Fruit fly (Drosophila melanogaster) whole organism, embryonic: Measurements from ENCODE around the gene Pmm2.

Experiments
- B-H2 ChIP-seq: fragments of 200-800 bp; sonication (Bioruptor generic); optimal IDR thresholded peaks from 2 replicates; lab custom pipeline; 2018; ENCODE audit warnings: missing biosample characterization, mild to moderate bottlenecking, missing genetic modification characterization
- Bgb ChIP-seq: fragments of 200-800 bp; sonication (Bioruptor generic); IDR thresholded peaks from 2 replicates; pipeline ENCODE4 v1.3.6; 2022; ENCODE audit warnings: missing biosample characterization, missing genetic modification characterization; ENCODE audit not compliant: partially characterized antibody
- CG10321 ChIP-seq: fragments of 200-800 bp; sonication (Bioruptor generic); IDR thresholded peaks from 2 replicates; pipeline ENCODE4 v1.3.6; 2022; ENCODE audit warnings: missing biosample characterization, missing genetic modification characterization
- CG10979 ChIP-seq: fragments of 200-800 bp; sonication (Bioruptor generic); optimal IDR thresholded peaks from 2 replicates; lab custom pipeline; 2018; ENCODE audit warnings: missing biosample characterization, mild to moderate bottlenecking, missing genetic modification characterization, moderate library complexity
- CG13424 ChIP-seq: fragments of 200-800 bp; sonication (Bioruptor generic); optimal IDR thresholded peaks from 2 replicates; lab custom pipeline; 2019; ENCODE audit warnings: missing biosample characterization, mild to moderate bottlenecking, missing genetic modification characterization, moderate library complexity
- CG13894 ChIP-seq: fragments of 200-800 bp; sonication (Bioruptor generic); optimal IDR thresholded peaks from 3 replicates; lab custom pipeline; 2018; ENCODE audit warnings: missing biosample characterization, mild to moderate bottlenecking, missing genetic modification characterization, moderate library complexity
- CG14860 ChIP-seq: fragments of 200-800 bp; sonication (Bioruptor generic); IDR thresholded peaks from 3 replicates; pipeline ENCODE4 v1.3.6; 2022; ENCODE audit warnings: missing biosample characterization, missing genetic modification characterization; ENCODE audit not compliant: partially characterized antibody
- CG15601 ChIP-seq: fragments of 200-800 bp; sonication (Bioruptor generic); optimal IDR thresholded peaks from 3 replicates; lab custom pipeline; 2019; ENCODE audit warnings: missing biosample characterization, mild to moderate bottlenecking, missing genetic modification characterization, moderate library complexity
- CG16779 ChIP-seq: fragments of 200-800 bp; sonication (Bioruptor generic); IDR thresholded peaks from 2 replicates; pipeline ENCODE4 v1.3.6; 2022; ENCODE audit warnings: missing biosample characterization, missing genetic modification characterization
- CG17186 ChIP-seq: fragments of 200-800 bp; sonication (Bioruptor generic); optimal IDR thresholded peaks from 3 replicates; lab custom pipeline; 2017; ENCODE audit warnings: missing biosample characterization, missing genetic modification reagents, missing genetic modification characterization
- CG18262 ChIP-seq: fragments of 200-800 bp; optimal IDR thresholded peaks from 3 replicates; lab custom pipeline; 2019; ENCODE audit warnings: missing biosample characterization, mild to moderate bottlenecking, missing genetic modification characterization, moderate library complexity
- CG18619 ChIP-seq: fragments of 200-800 bp; sonication (Bioruptor generic); optimal IDR thresholded peaks from 3 replicates; lab custom pipeline; 2017; ENCODE audit warnings: missing biosample characterization, mild to moderate bottlenecking, missing genetic modification characterization
- CG2116 ChIP-seq: fragments of 200-800 bp; sonication (Bioruptor generic); optimal IDR thresholded peaks from 3 replicates; lab custom pipeline; 2018; ENCODE audit warnings: missing biosample characterization, mild to moderate bottlenecking, missing genetic modification characterization
- CG31388 ChIP-seq: fragments of 200-800 bp; sonication (Bioruptor generic); optimal IDR thresholded peaks from 2 replicates; lab custom pipeline; 2016; ENCODE audit warnings: missing biosample characterization, missing genetic modification characterization
- CG4730 ChIP-seq: fragments of 200-800 bp; sonication (Bioruptor generic); IDR thresholded peaks from 2 replicates; pipeline ENCODE4 v1.3.6; 2022; ENCODE audit warnings: missing biosample characterization, missing genetic modification characterization
- CG6765 ChIP-seq: fragments of 200-800 bp; sonication (Bioruptor generic); optimal IDR thresholded peaks from 3 replicates; lab custom pipeline; 2017; ENCODE audit warnings: missing biosample characterization, mild to moderate bottlenecking, missing genetic modification characterization
- Chrac-16 ChIP-seq: fragments of 200-800 bp; sonication (Bioruptor generic); optimal IDR thresholded peaks from 3 replicates; lab custom pipeline; 2016; ENCODE audit warnings: missing biosample characterization, missing genetic modification characterization
- Dip2 ChIP-seq: fragments of 200-800 bp; sonication (Bioruptor generic); IDR thresholded peaks from 2 replicates; pipeline ENCODE4 v1.3.6; 2022; ENCODE audit warnings: missing biosample characterization, missing genetic modification characterization
- Doc2 ChIP-seq: fragments of 200-800 bp; sonication (Bioruptor generic); IDR thresholded peaks from 2 replicates; pipeline ENCODE4 v1.3.6; 2022; ENCODE audit warnings: missing biosample characterization, missing genetic modification characterization
- Ets97D ChIP-seq: fragments of 200-800 bp; sonication (Bioruptor generic); optimal IDR thresholded peaks from 3 replicates; lab custom pipeline; 2016; ENCODE audit warnings: missing biosample characterization, missing genetic modification characterization
- Fer2 ChIP-seq: fragments of 200-800 bp; sonication (Bioruptor generic); optimal IDR thresholded peaks from 2 replicates; lab custom pipeline; 2018; ENCODE audit warnings: missing biosample characterization, mild to moderate bottlenecking, missing genetic modification characterization, moderate library complexity
- Fer3 ChIP-seq: fragments of 200-800 bp; sonication (Bioruptor generic); optimal IDR thresholded peaks from 2 replicates; lab custom pipeline; 2018; ENCODE audit warnings: missing biosample characterization, mild to moderate bottlenecking, missing genetic modification characterization, moderate library complexity
- HLH3B ChIP-seq: fragments of 200-800 bp; sonication (Bioruptor generic); IDR thresholded peaks from 2 replicates; pipeline ENCODE4 v1.3.6; 2022; ENCODE audit warnings: missing biosample characterization, missing genetic modification characterization
- Hr51 ChIP-seq, 2 experiments: fragments of 200-800 bp; sonication (Bioruptor generic); optimal IDR thresholded peaks; 2 replicates in 1 of 2; 3 replicates in 1 of 2; lab custom pipeline; 2016 to 2018; ENCODE audit warnings: missing biosample characterization in 2 of 2, missing genetic modification characterization in 2 of 2, mild to moderate bottlenecking in 1 of 2, moderate library complexity in 1 of 2
- Opbp ChIP-seq: fragments of 200-800 bp; sonication (Bioruptor generic); IDR thresholded peaks from 3 replicates; pipeline ENCODE4 v1.3.6; 2022; ENCODE audit warnings: missing biosample characterization, missing genetic modification characterization; ENCODE audit not compliant: partially characterized antibody
- Pdp1 ChIP-seq, 2 experiments: fragments of 200-800 bp; sonication (Bioruptor generic); optimal IDR thresholded peaks; 3 replicates each; lab custom pipeline; 2016; ENCODE audit warnings: missing biosample characterization in 2 of 2, missing genetic modification characterization in 2 of 2, mild to moderate bottlenecking in 1 of 2, moderate library complexity in 1 of 2
- Ptx1 ChIP-seq: fragments of 200-800 bp; sonication (Bioruptor generic); IDR thresholded peaks from 2 replicates; pipeline ENCODE4 v1.3.6; 2022; ENCODE audit warnings: missing biosample characterization, missing genetic modification characterization
- Side ChIP-seq: fragments of 200-800 bp; sonication (Bioruptor generic); optimal IDR thresholded peaks from 2 replicates; lab custom pipeline; 2016; ENCODE audit warnings: missing biosample characterization, missing genetic modification characterization
- Sox100B ChIP-seq: fragments of 200-800 bp; sonication (Bioruptor generic); optimal IDR thresholded peaks from 3 replicates; lab custom pipeline; 2018; ENCODE audit warnings: missing biosample characterization, mild to moderate bottlenecking, missing genetic modification characterization
- Vsx1 ChIP-seq: fragments of 200-800 bp; sonication (Bioruptor generic); optimal IDR thresholded peaks from 2 replicates; lab custom pipeline; 2017; ENCODE audit warnings: missing biosample characterization, mild to moderate bottlenecking, missing genetic modification characterization, missing genetic modification reagents
- disco-r ChIP-seq: fragments of 200-800 bp; sonication (Bioruptor generic); optimal IDR thresholded peaks from 2 replicates; lab custom pipeline; 2016; ENCODE audit warnings: missing biosample characterization, missing genetic modification characterization
- esg ChIP-seq: fragments of 200-800 bp; sonication (Bioruptor generic); conservative IDR thresholded peaks from 2 replicates; pipeline ENCODE4 v1.3.6; 2022; ENCODE audit warnings: missing biosample characterization, missing genetic modification characterization
- ewg ChIP-seq: fragments of 200-800 bp; sonication (Bioruptor generic); optimal IDR thresholded peaks from 3 replicates; lab custom pipeline; 2017; ENCODE audit warnings: mild to moderate bottlenecking, missing biosample characterization, missing genetic modification reagents, missing genetic modification characterization
- fd96Cb ChIP-seq: fragments of 200-800 bp; sonication (Bioruptor generic); optimal IDR thresholded peaks from 2 replicates; lab custom pipeline; 2018; ENCODE audit warnings: missing biosample characterization, mild to moderate bottlenecking, missing genetic modification characterization, moderate library complexity
- gfzf ChIP-seq: fragments of 200-800 bp; sonication (Bioruptor generic); optimal IDR thresholded peaks from 2 replicates; lab custom pipeline; 2016; ENCODE audit warnings: missing biosample characterization, mild to moderate bottlenecking, missing genetic modification characterization, moderate library complexity
- lov ChIP-seq, 2 experiments: fragments of 200-800 bp in 1 of 2; fragments of >200 bp in 1 of 2; sonication (Bioruptor generic) in 1 of 2; IDR thresholded peaks in 1 of 2; optimal IDR thresholded peaks in 1 of 2; 2 replicates in 1 of 2; 3 replicates in 1 of 2; pipeline versions ENCODE4 v1.3.6 to Lab custom; 2017 to 2022; ENCODE audit warnings: missing biosample characterization in 1 of 2, missing genetic modification characterization in 1 of 2
- mam ChIP-seq: fragments of 200-800 bp; sonication (Bioruptor generic); optimal IDR thresholded peaks from 3 replicates; lab custom pipeline; 2016; ENCODE audit warnings: missing biosample characterization, missing genetic modification characterization
- nerfin-1 ChIP-seq: fragments of 200-800 bp; sonication (Bioruptor generic); optimal IDR thresholded peaks from 3 replicates; lab custom pipeline; 2019; ENCODE audit warnings: missing biosample characterization, mild to moderate bottlenecking, missing genetic modification characterization, moderate library complexity
- pan ChIP-seq, 4 experiments: fragments of >200 bp in 3 of 4; fragments of 200-800 bp in 1 of 4; sonication (Bioruptor generic) in 1 of 4; optimal IDR thresholded peaks in 3 of 4; IDR thresholded peaks in 1 of 4; 2 replicates each; pipeline versions ENCODE4 v1.3.6 to Lab custom; 2017 to 2022; ENCODE audit warnings: missing biosample characterization in 2 of 4, missing genetic modification characterization in 2 of 4, mixed read lengths in 1 of 4
- psq ChIP-seq: fragments of 200-800 bp; sonication (Bioruptor generic); optimal IDR thresholded peaks from 2 replicates; lab custom pipeline; 2017; ENCODE audit warnings: missing biosample characterization, missing genetic modification characterization
- sisA ChIP-seq: fragments of 200-800 bp; sonication (Bioruptor generic); IDR thresholded peaks from 2 replicates; pipeline ENCODE4 v1.3.6; 2022; ENCODE audit warnings: missing biosample characterization, missing genetic modification characterization
- sob ChIP-seq: fragments of 200-800 bp; sonication (Bioruptor generic); IDR thresholded peaks from 2 replicates; pipeline ENCODE4 v1.3.6; 2022; ENCODE audit warnings: missing biosample characterization, missing genetic modification characterization
- tap ChIP-seq: fragments of 200-800 bp; optimal IDR thresholded peaks from 3 replicates; lab custom pipeline; 2019; ENCODE audit warnings: missing biosample characterization, mild to moderate bottlenecking, missing genetic modification characterization, moderate library complexity
- tin ChIP-seq: fragments of 200-800 bp; sonication (Bioruptor generic); optimal IDR thresholded peaks from 3 replicates; lab custom pipeline; 2016; ENCODE audit warnings: missing biosample characterization, missing genetic modification characterization
- unpg ChIP-seq: fragments of 200-800 bp; sonication (Bioruptor generic); optimal IDR thresholded peaks from 3 replicates; lab custom pipeline; 2018; ENCODE audit warnings: missing biosample characterization, mild to moderate bottlenecking, missing genetic modification characterization, moderate library complexity
- zen ChIP-seq: fragments of 200-800 bp; sonication (Bioruptor generic); optimal IDR thresholded peaks from 3 replicates; lab custom pipeline; 2018; ENCODE audit warnings: missing biosample characterization, mild to moderate bottlenecking, missing genetic modification characterization, moderate library complexity

Pmm2 gene

DNA sequence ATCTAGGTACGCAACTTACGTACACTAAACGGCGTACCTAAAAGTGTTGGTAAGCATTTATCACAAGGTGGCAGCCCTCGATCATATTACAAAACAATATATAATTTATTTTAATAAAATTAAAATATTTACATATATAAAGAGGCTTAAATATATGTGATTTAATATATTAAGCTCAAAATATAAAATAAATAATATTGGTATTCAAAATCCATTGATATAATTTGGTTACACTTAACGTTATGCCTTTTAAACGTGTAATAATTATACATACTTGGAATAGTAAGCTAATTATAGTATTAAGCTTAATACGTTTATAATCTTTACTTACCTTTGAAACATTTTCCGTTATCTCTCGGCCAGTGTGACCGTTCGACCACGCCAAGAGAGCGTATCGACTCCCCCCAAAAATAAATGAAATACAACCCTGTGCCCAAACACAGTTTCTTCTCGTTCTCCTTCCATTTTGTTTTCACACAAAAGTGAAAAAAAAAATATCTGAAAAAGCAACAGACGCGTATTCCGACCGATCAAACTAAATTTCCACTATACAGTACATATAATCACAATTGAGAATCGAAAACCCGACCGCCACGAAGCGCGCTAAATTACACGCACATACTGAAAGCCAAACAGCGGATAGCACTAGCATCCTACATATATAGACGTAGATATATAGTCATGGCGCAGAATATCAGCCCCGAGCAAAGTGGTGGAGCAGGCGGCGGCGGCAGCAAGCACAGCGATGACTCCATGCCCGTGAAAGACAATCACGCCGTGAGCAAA is 30.3 kb upstream of the Pmm2 start, which contains the start of the genes CG10646 and vih (continued):
- TF ChIP-seq Doc2 (GFP tag; lab: Robert Waterston, UW) (no peak), psq (GFP tag; lab: Kevin White, UChicago) (peak; percentile 24), unpg (GFP tag; lab: Kevin White, UChicago) (peak; percentile 20), esg (no peak), Opbp (peak; percentile 37; the same call in 1 of the 3 replicates), CG13424 (peak; percentile 61), tap (peak; percentile 4), Pdp1 (GFP tag; optimal IDR thresholded peaks at IDR 0.05; lab: Kevin White, UChicago) (peak in 1 of 2 experiments; percentile 28), ewg (peak; percentile 27), CG31388 (GFP tag; lab: Kevin White, UChicago) (peak; percentile 29), tin (GFP tag; lab: Kevin White, UChicago) (peak; percentile 62), fd96Cb (tag; lab: Kevin White, UChicago) (peak; percentile 13), CG14860 (GFP tag; lab: Robert Waterston, UW) (no peak), CG10321 (no peak), Fer3 (tag; lab: Kevin White, UChicago) (peak; percentile 27), lov (optimal IDR thresholded peaks at IDR 0.05; lab: Kevin White, UChicago) (no peak), lov (GFP tag; IDR thresholded peaks at IDR 0.05; lab: Robert Waterston, UW) (0 out of 3 replicates have a peak, but pooled peaks have one; percentile 26), Sox100B (GFP tag; lab: Kevin White, UChicago) (peak; percentile 68), Fer2 (tag; lab: Kevin White, UChicago) (peak; percentile 28), CG16779 (GFP tag; lab: Robert Waterston, UW) (no peak), Chrac-16 (GFP tag; lab: Kevin White, UChicago) (peak; percentile 40), gfzf (GFP tag; lab: Kevin White, UChicago) (peak; percentile 71), CG17186 (no peak), Side (GFP tag; lab: Kevin White, UChicago) (peak; percentile 33), Hr51 (GFP tag; optimal IDR thresholded peaks at IDR 0.05; lab: Kevin White, UChicago) (peak in 1 of 2 experiments; percentile 49), CG4730 (GFP tag; lab: Robert Waterston, UW) (no peak), nerfin-1 (tag; lab: Kevin White, UChicago) (peak; percentile 21), disco-r (no peak), mam (peak; percentile 45), CG18262 (tag; lab: Kevin White, UChicago) (peak; percentile 60), CG18619 (peak; percentile 21), Ets97D (GFP tag; lab: Kevin White, UChicago) (peak; percentile 88), CG2116 (peak; percentile 99), HLH3B (GFP tag; lab: Robert Waterston, UW) (0 out of 2 replicates have a peak, but pooled peaks have one; percentile 23), CG13894 (tag; lab: Kevin White, UChicago) (peak; percentile 18), sob (GFP tag; lab: Robert Waterston, UW) (peak; percentile 7; the same call in 1 of the 2 replicates), CG15601 (tag; lab: Kevin White, UChicago) (peak; percentile 21), CG6765 (GFP tag; lab: Kevin White, UChicago) (peak; percentile 17), zen (peak; percentile 43), B-H2 (GFP tag; lab: Kevin White, UChicago) (peak; percentile 39), Ptx1 (GFP tag; lab: Robert Waterston, UW) (peak; percentile 39; the same call in 1 of the 2 replicates), pan (optimal IDR thresholded peaks at IDR 0.05; lab: Kevin White, UChicago) (no peak), pan (GFP tag; optimal IDR thresholded peaks at IDR 0.05 in 1 of 2, IDR thresholded peaks at IDR 0.05 in 1 of 2) (peak in 1 of 2 experiments; percentile 47), CG10979 (tag; lab: Kevin White, UChicago) (peak; percentile 41), sisA (GFP tag; lab: Robert Waterston, UW) (no peak), Vsx1 (GFP tag; lab: Kevin White, UChicago) (peak; percentile 74), Bgb (GFP tag; lab: Robert Waterston, UW) (peak; percentile 17; the same call in 1 of the 2 replicates), Dip2 (GFP tag; lab: Robert Waterston, UW) (no peak)
